Worm (Caenorhabditis elegans) whole organism, L2 larva: ENCODE measurements around the gene K04D7.6.

Source experiments
- R02D3.7 ChIP-seq: fragments of 150-350 bp; optimal IDR thresholded peaks from 2 replicates; lab custom pipeline; 2014; ENCODE audit warnings: missing biosample characterization, missing genetic modification characterization
- nhr-237 ChIP-seq: fragments of 150-350 bp; optimal IDR thresholded peaks from 2 replicates; lab custom pipeline; 2014; ENCODE audit warnings: missing biosample characterization, missing genetic modification characterization
- peb-1 ChIP-seq: fragments of 150-350 bp; optimal IDR thresholded peaks from 2 replicates; lab custom pipeline; 2014; ENCODE audit warnings: missing biosample characterization, missing genetic modification characterization

ce11 chrIV:10177779-10178178 is 28.3 kb downstream of the K04D7.6 start, which contains the start of gene mspn-1:
- TF ChIP-seq nhr-237 (tag; lab: Kevin White, UChicago) (no peak), peb-1 (tag; lab: Kevin White, UChicago) (no peak), R02D3.7 (tag; lab: Kevin White, UChicago) (no peak)
